Fruit fly (Drosophila melanogaster): ENCODE results near the gene CG3690.

- TF ChIP-seq CG8478 (optimal IDR thresholded peaks at IDR 0.05) (no peak), CTCF (optimal IDR thresholded peaks at IDR 0.05) (no peak)
These were observed 18.8 kb downstream of the CG3690 start for dm6 chrX:932859-933258.

Data from S2 (cell line).